Worm (Caenorhabditis elegans) whole organism, L2 larva: Measurements from ENCODE around the gene Y41E3.7.

Experiments
- C34F6.9 ChIP-seq: fragments of 150-350 bp; optimal IDR thresholded peaks from 2 replicates; lab custom pipeline; 2014; ENCODE audit warnings: missing biosample characterization, missing genetic modification characterization
- F13H6.1 ChIP-seq: sonication (generic microtip); optimal IDR thresholded peaks from 2 replicates; lab custom pipeline; 2016; ENCODE audit warnings: missing genetic modification characterization, missing compliant biosample characterization
- R02D3.7 ChIP-seq: fragments of 150-350 bp; optimal IDR thresholded peaks from 2 replicates; lab custom pipeline; 2014; ENCODE audit warnings: missing biosample characterization, missing genetic modification characterization
- ZK546.5 ChIP-seq: sonication (generic microtip); optimal IDR thresholded peaks from 2 replicates; lab custom pipeline; 2017; ENCODE audit warnings: missing biosample characterization, missing genetic modification characterization
- alr-1 ChIP-seq: fragments of 150-350 bp; optimal IDR thresholded peaks from 2 replicates; lab custom pipeline; 2014; ENCODE audit warnings: missing biosample characterization, missing genetic modification characterization
- aly-2 ChIP-seq: fragments of 150-350 bp; optimal IDR thresholded peaks from 2 replicates; lab custom pipeline; 2014; ENCODE audit warnings: missing biosample characterization, missing genetic modification characterization
- ama-1 ChIP-seq: fragments of 150-350 bp; optimal IDR thresholded peaks from 2 replicates; lab custom pipeline; 2018; ENCODE audit warnings: inconsistent platforms
- blmp-1 ChIP-seq: sonication (generic microtip); optimal IDR thresholded peaks from 2 replicates; lab custom pipeline; 2017; ENCODE audit warnings: missing genetic modification characterization, mild to moderate bottlenecking, missing compliant biosample characterization, antibody characterized with exemption, moderate library complexity; ENCODE audit not compliant: insufficient read depth
- ceh-82 ChIP-seq: fragments of 150-350 bp; optimal IDR thresholded peaks from 2 replicates; lab custom pipeline; 2014; ENCODE audit warnings: missing biosample characterization, missing genetic modification characterization
- crh-2 ChIP-seq: sonication (generic microtip); optimal IDR thresholded peaks from 2 replicates; lab custom pipeline; 2017; ENCODE audit warnings: missing biosample characterization, missing genetic modification characterization
- dmd-4 ChIP-seq: sonication (generic microtip); optimal IDR thresholded peaks from 2 replicates; lab custom pipeline; 2017; ENCODE audit warnings: missing biosample characterization, missing genetic modification characterization
- egl-27 ChIP-seq: sonication (generic microtip); optimal IDR thresholded peaks from 3 replicates; lab custom pipeline; 2017; ENCODE audit warnings: missing biosample characterization, missing genetic modification reagents, missing genetic modification characterization
- elt-1 ChIP-seq: fragments of 150-350 bp; optimal IDR thresholded peaks from 2 replicates; lab custom pipeline; 2014; ENCODE audit warnings: missing biosample characterization, missing genetic modification characterization
- fos-1 ChIP-seq: fragments of 150-350 bp; optimal IDR thresholded peaks from 2 replicates; lab custom pipeline; 2014; ENCODE audit warnings: missing biosample characterization, missing genetic modification characterization
- gmeb-1 ChIP-seq: fragments of 150-350 bp; optimal IDR thresholded peaks from 2 replicates; lab custom pipeline; 2014; ENCODE audit warnings: missing biosample characterization, missing genetic modification characterization
- lin-11 ChIP-seq: fragments of 150-350 bp; sonication (generic microtip); optimal IDR thresholded peaks from 2 replicates; lab custom pipeline; 2014; ENCODE audit warnings: missing biosample characterization, missing genetic modification characterization, inconsistent platforms, mixed read lengths
- lin-13 ChIP-seq: fragments of 150-350 bp; optimal IDR thresholded peaks from 2 replicates; lab custom pipeline; 2014; ENCODE audit warnings: missing biosample characterization, missing genetic modification reagents, missing genetic modification characterization
- lin-39 ChIP-seq: fragments of 150-350 bp; optimal IDR thresholded peaks from 2 replicates; lab custom pipeline; 2014; ENCODE audit warnings: missing biosample characterization, missing genetic modification reagents, missing genetic modification characterization
- lsy-2 ChIP-seq, 2 experiments: fragments of 150-350 bp in 1 of 2; sonication (generic microtip) in 1 of 2; optimal IDR thresholded peaks; 2 replicates each; lab custom pipeline; 2014 to 2017; ENCODE audit warnings: missing biosample characterization in 2 of 2, missing genetic modification characterization in 2 of 2
- mab-5 ChIP-seq: fragments of 150-350 bp; optimal IDR thresholded peaks from 2 replicates; lab custom pipeline; 2014; ENCODE audit warnings: missing biosample characterization, missing genetic modification characterization
- mbf-1 ChIP-seq: sonication (generic microtip); optimal IDR thresholded peaks from 2 replicates; lab custom pipeline; 2017; ENCODE audit warnings: missing biosample characterization, missing genetic modification characterization
- mdl-1 ChIP-seq, 2 experiments: fragments of 150-350 bp in 1 of 2; sonication (generic microtip) in 1 of 2; optimal IDR thresholded peaks; 2 replicates each; lab custom pipeline; 2017; ENCODE audit warnings: missing biosample characterization in 2 of 2, missing genetic modification characterization in 2 of 2
- nhr-11 ChIP-seq: fragments of 150-350 bp; optimal IDR thresholded peaks from 2 replicates; lab custom pipeline; 2014; ENCODE audit warnings: missing biosample characterization, missing genetic modification characterization
- nhr-129 ChIP-seq: fragments of 150-350 bp; optimal IDR thresholded peaks from 2 replicates; lab custom pipeline; 2014; ENCODE audit warnings: missing biosample characterization, missing genetic modification characterization
- nhr-21 ChIP-seq: fragments of 150-350 bp; optimal IDR thresholded peaks from 2 replicates; lab custom pipeline; 2014; ENCODE audit warnings: missing biosample characterization, missing genetic modification characterization
- nhr-23 ChIP-seq: fragments of 150-350 bp; optimal IDR thresholded peaks from 2 replicates; lab custom pipeline; 2014; ENCODE audit warnings: missing biosample characterization, missing genetic modification reagents, missing genetic modification characterization
- nhr-237 ChIP-seq: fragments of 150-350 bp; optimal IDR thresholded peaks from 2 replicates; lab custom pipeline; 2014; ENCODE audit warnings: missing biosample characterization, missing genetic modification characterization
- nhr-25 ChIP-seq: fragments of 150-350 bp; sonication (generic microtip); optimal IDR thresholded peaks from 3 replicates; lab custom pipeline; 2014; ENCODE audit warnings: missing biosample characterization, missing genetic modification characterization
- nhr-6 ChIP-seq: fragments of 150-350 bp; optimal IDR thresholded peaks from 2 replicates; lab custom pipeline; 2014; ENCODE audit warnings: missing biosample characterization, missing genetic modification characterization
- peb-1 ChIP-seq: fragments of 150-350 bp; optimal IDR thresholded peaks from 2 replicates; lab custom pipeline; 2014; ENCODE audit warnings: missing biosample characterization, missing genetic modification characterization
- sem-4 ChIP-seq: fragments of 150-350 bp; optimal IDR thresholded peaks from 2 replicates; lab custom pipeline; 2014; ENCODE audit warnings: missing biosample characterization, missing genetic modification reagents, missing genetic modification characterization
- skn-1 ChIP-seq: sonication (generic microtip); optimal IDR thresholded peaks from 2 replicates; lab custom pipeline; 2017; ENCODE audit warnings: missing biosample characterization, missing genetic modification characterization
- sma-3 ChIP-seq: sonication (generic microtip); optimal IDR thresholded peaks from 2 replicates; lab custom pipeline; 2016; ENCODE audit warnings: missing genetic modification reagents, missing genetic modification characterization, missing compliant biosample characterization
- snpc-4 ChIP-seq: fragments of 150-350 bp; optimal IDR thresholded peaks from 2 replicates; lab custom pipeline; 2014; ENCODE audit warnings: missing biosample characterization, missing genetic modification characterization
- unc-39 ChIP-seq: fragments of 150-350 bp; optimal IDR thresholded peaks from 2 replicates; lab custom pipeline; 2014; ENCODE audit warnings: missing biosample characterization, missing genetic modification characterization
- unc-55 ChIP-seq: fragments of 150-350 bp; sonication (generic microtip); optimal IDR thresholded peaks from 3 replicates; lab custom pipeline; 2014; ENCODE audit warnings: missing biosample characterization, missing genetic modification reagents, missing genetic modification characterization
- unc-62 ChIP-seq: fragments of 150-350 bp; optimal IDR thresholded peaks from 2 replicates; lab custom pipeline; 2014; ENCODE audit warnings: missing biosample characterization, missing genetic modification reagents, missing genetic modification characterization
- ztf-1 ChIP-seq: fragments of 200-800 bp; sonication (Bioruptor generic); conservative IDR thresholded peaks from 2 replicates; pipeline ENCODE4 v1.3.6; 2022; ENCODE audit warnings: missing genetic modification characterization, missing compliant biosample characterization
- ztf-4 ChIP-seq: fragments of 150-350 bp; optimal IDR thresholded peaks from 2 replicates; lab custom pipeline; 2014; ENCODE audit warnings: missing biosample characterization, missing genetic modification characterization

Y41E3.7 gene

DNA sequence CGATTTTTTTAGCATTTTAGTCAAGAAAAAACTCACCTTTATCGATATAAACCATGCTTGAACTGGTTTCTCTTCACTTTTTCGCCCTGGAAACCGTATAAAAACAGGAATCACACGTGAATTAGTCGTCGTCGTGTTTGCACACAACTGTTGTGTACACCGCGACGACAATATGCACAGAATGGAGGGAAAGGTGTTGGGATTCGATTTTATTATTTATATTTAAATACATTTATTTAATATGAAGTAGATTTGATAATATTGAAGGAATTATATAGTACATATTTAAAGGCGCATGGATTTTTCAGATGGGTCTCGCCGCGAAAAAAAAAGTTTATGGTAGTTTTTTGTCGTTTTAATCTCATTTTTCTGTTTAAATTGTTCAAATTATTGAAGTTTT is 15.1 kb downstream of the Y41E3.7 start, which contains the start of gene Y41E3.8 (continued):
- TF ChIP-seq nhr-21 (tag; lab: Kevin White, UChicago) (peak; percentile 10), lin-13 (GFP tag; lab: Kevin White, UChicago) (no peak), nhr-6 (tag; lab: Kevin White, UChicago) (no peak)

DNA sequence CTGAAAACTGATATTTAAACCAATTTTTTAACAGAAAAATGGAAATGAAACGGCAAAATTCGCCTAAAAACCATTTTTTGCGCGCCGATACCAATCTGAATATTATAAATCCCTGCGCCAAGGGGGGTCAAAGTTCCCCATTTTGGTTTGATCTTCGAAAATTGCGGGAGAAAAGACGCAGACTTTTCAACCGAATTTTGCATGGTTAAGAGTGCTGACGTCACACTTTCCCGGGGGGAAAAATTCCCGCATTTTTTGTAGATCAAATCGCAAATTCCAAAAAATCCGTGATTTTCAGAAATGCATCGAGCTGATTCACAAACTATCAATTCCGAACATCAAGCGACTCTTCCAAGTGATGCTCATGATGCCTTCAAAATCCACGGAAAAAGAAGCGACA is 15.7 kb downstream of the Y41E3.7 start:
- TF ChIP-seq sem-4 (no peak), blmp-1 (tag; lab: Kevin White, UChicago) (no peak), ama-1 (lab: Kevin White, UChicago) (no peak)

DNA sequence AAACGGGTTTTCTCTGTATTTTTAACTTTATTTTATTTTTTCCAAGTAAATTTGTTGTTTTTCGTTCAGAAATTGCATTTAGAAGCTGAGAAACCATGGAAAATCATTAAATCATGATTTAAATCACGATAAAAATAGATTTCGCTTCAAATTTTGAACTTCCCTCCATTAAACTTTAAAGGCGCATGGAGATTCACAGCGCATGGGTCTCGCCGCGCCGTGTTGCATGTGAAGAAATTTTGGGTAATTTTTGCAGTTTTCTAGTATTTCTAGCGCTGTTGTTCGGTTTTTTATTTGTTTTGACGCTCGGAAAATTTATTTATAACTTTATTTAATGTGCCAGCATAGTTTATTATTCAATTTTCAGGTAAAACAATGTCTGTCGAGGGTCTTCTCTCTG is 23.1 kb downstream of the Y41E3.7 start, which contains the start of gene eef-1B.2:
TSS of gene eef-1B.2 (plus strand) at position 358 of the 400 bp plus-strand sequence.
- TF ChIP-seq C34F6.9 (tag; lab: Kevin White, UChicago) = peak; percentile 77
- peak; percentile 42 to 79 for TF ChIP-seq lsy-2 (tag; optimal IDR thresholded peaks at IDR 0.05; lab: Kevin White, UChicago)
- peak; percentile 8 for TF ChIP-seq nhr-21 (tag; lab: Kevin White, UChicago)
- TF ChIP-seq F13H6.1 = peak; percentile 21
- TF ChIP-seq unc-55 (GFP tag; lab: Kevin White, UChicago) = peak; percentile 79
- no peak for TF ChIP-seq peb-1
- peak; percentile 62 for TF ChIP-seq lin-13 (GFP tag; lab: Kevin White, UChicago)
- TF ChIP-seq ztf-1 (GFP tag; lab: Robert Waterston, UW) = no peak
- TF ChIP-seq elt-1 (tag; lab: Kevin White, UChicago) = no peak
- TF ChIP-seq snpc-4 (tag; lab: Kevin White, UChicago) = peak; percentile 6
- TF ChIP-seq ztf-4 (tag; lab: Kevin White, UChicago) = no peak
- TF ChIP-seq mdl-1 (tag; optimal IDR thresholded peaks at IDR 0.05; lab: Kevin White, UChicago) = no peak
- TF ChIP-seq mab-5 (tag; lab: Kevin White, UChicago) = peak; percentile 10
- peak; percentile 56 for TF ChIP-seq sma-3
- peak; percentile 89 for TF ChIP-seq nhr-129
- peak; percentile 35 for TF ChIP-seq lin-11 (tag; lab: Kevin White, UChicago)
- TF ChIP-seq sem-4 = peak; percentile 38
- TF ChIP-seq gmeb-1 = peak; percentile 91
- peak; percentile 15 for TF ChIP-seq fos-1 (tag; lab: Kevin White, UChicago)
- TF ChIP-seq crh-2 (tag; lab: Kevin White, UChicago) = peak; percentile 59
- no peak for TF ChIP-seq alr-1 (tag; lab: Kevin White, UChicago)
- peak; percentile 53 for TF ChIP-seq nhr-25

DNA sequence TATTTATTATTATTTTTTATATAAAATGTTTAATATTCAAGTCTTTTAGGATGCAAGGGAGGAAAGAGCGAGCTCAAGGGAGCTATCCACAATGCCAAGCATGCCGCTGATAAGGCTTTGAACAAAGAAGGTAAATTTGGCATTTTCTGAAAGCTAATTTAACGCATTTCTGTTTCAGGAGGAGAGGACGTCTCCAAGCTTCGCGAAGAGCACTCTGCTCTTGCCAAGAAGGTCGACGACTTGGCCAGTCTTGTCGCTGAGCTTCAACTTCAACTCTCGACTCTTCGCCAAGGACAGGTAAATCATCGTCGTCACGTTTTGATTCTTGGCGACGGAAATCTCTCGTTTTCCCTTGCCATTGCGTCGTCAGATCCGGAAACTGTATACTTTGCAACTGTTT is 23.7 kb downstream of the Y41E3.7 start:
- no peak for TF ChIP-seq sma-3
- no peak for TF ChIP-seq lin-39 (tag; lab: Kevin White, UChicago)
- no peak for TF ChIP-seq ZK546.5 (tag; lab: Kevin White, UChicago)
- no peak for TF ChIP-seq snpc-4 (tag; lab: Kevin White, UChicago)
- no peak for TF ChIP-seq egl-27 (tag; lab: Kevin White, UChicago)
- no peak for TF ChIP-seq nhr-23
- TF ChIP-seq nhr-129 = no peak
- TF ChIP-seq nhr-11 (tag; lab: Kevin White, UChicago) = no peak
- TF ChIP-seq lsy-2 (tag; optimal IDR thresholded peaks at IDR 0.05; lab: Kevin White, UChicago) = no peak
- no peak for TF ChIP-seq skn-1 (tag; lab: Kevin White, UChicago)
- TF ChIP-seq F13H6.1 = no peak
- TF ChIP-seq aly-2 = no peak
- TF ChIP-seq mbf-1 (tag; lab: Kevin White, UChicago) = no peak
- TF ChIP-seq ceh-82 (tag; lab: Kevin White, UChicago) = no peak
- no peak for TF ChIP-seq C34F6.9 (tag; lab: Kevin White, UChicago)
- no peak for TF ChIP-seq unc-62 (GFP tag; lab: Kevin White, UChicago)
- no peak for TF ChIP-seq mab-5 (tag; lab: Kevin White, UChicago)
- TF ChIP-seq nhr-21 (tag; lab: Kevin White, UChicago) = no peak
- TF ChIP-seq ztf-4 (tag; lab: Kevin White, UChicago) = no peak

DNA sequence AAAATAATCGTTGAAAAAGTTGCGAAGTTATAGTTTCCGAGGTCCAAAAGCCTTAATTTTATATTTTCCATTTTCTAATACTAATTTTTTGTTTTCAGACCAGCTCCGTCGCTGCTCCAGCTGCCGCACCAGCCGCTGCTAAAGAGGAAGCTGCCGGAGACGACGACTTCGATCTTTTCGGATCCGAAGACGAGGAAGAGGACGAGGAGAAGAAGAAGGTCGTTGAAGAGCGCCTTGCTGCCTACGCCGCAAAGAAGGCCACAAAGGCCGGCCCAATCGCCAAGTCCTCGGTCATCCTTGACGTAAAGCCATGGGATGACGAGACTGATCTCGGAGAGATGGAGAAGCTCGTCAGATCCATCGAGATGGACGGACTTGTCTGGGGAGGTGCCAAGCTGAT is 25.0 kb downstream of the Y41E3.7 start:
- TF ChIP-seq blmp-1 (tag; lab: Kevin White, UChicago) (no peak), nhr-21 (tag; lab: Kevin White, UChicago) (no peak), elt-1 (tag; lab: Kevin White, UChicago) (no peak), lin-13 (GFP tag; lab: Kevin White, UChicago) (no peak), fos-1 (tag; lab: Kevin White, UChicago) (no peak), lin-11 (tag; lab: Kevin White, UChicago) (no peak), F13H6.1 (no peak), ztf-4 (tag; lab: Kevin White, UChicago) (no peak), nhr-6 (tag; lab: Kevin White, UChicago) (no peak), unc-62 (GFP tag; lab: Kevin White, UChicago) (no peak), dmd-4 (no peak), nhr-237 (tag; lab: Kevin White, UChicago) (no peak), R02D3.7 (tag; lab: Kevin White, UChicago) (no peak), ama-1 (lab: Kevin White, UChicago) (no peak), unc-39 (tag; lab: Kevin White, UChicago) (no peak)
